Fruit fly (Drosophila melanogaster) whole organism, embryonic: Measurements from ENCODE around the gene CG31650.

ENCODE experiments used
- Antp ChIP-seq: fragments of 200-800 bp; sonication (Bioruptor generic); optimal IDR thresholded peaks from 3 replicates; lab custom pipeline; 2016; ENCODE audit warnings: missing biosample characterization, missing genetic modification characterization
- Asciz ChIP-seq: fragments of 200-800 bp; sonication (Bioruptor generic); optimal IDR thresholded peaks from 2 replicates; lab custom pipeline; 2017; ENCODE audit warnings: missing biosample characterization, mild to moderate bottlenecking, missing genetic modification characterization, missing genetic modification reagents
- BEAF-32 ChIP-seq: fragments of 200-800 bp; sonication (Bioruptor generic); optimal IDR thresholded peaks from 3 replicates; lab custom pipeline; 2017; ENCODE audit warnings: missing biosample characterization, missing genetic modification characterization, mild to moderate bottlenecking, moderate library complexity, missing genetic modification reagents
- Bgb ChIP-seq: fragments of 200-800 bp; sonication (Bioruptor generic); IDR thresholded peaks from 2 replicates; pipeline ENCODE4 v1.3.6; 2022; ENCODE audit warnings: missing biosample characterization, missing genetic modification characterization; ENCODE audit not compliant: partially characterized antibody
- CG10209 ChIP-seq: fragments of 200-800 bp; sonication (Bioruptor generic); optimal IDR thresholded peaks from 3 replicates; lab custom pipeline; 2017; ENCODE audit warnings: missing biosample characterization, mild to moderate bottlenecking, missing genetic modification characterization, missing genetic modification reagents
- CG10462 ChIP-seq: fragments of 200-800 bp; sonication (Bioruptor generic); optimal IDR thresholded peaks from 2 replicates; lab custom pipeline; 2016; ENCODE audit warnings: missing biosample characterization, missing genetic modification characterization
- CG12942 ChIP-seq: fragments of 200-800 bp; sonication (Bioruptor generic); optimal IDR thresholded peaks from 3 replicates; lab custom pipeline; 2016; ENCODE audit warnings: missing biosample characterization, missing genetic modification characterization
- CG14014 ChIP-seq: fragments of 200-800 bp; sonication (Bioruptor generic); IDR thresholded peaks from 2 replicates; pipeline ENCODE4 v1.3.6; 2022; ENCODE audit warnings: missing biosample characterization, missing genetic modification characterization
- CG1647 ChIP-seq: fragments of 200-800 bp; sonication (Bioruptor generic); optimal IDR thresholded peaks from 3 replicates; lab custom pipeline; 2016; ENCODE audit warnings: missing biosample characterization, missing genetic modification characterization
- CG17612 ChIP-seq: fragments of 200-800 bp; sonication (Bioruptor generic); IDR thresholded peaks from 2 replicates; pipeline ENCODE4 v1.3.6; 2022; ENCODE audit warnings: missing biosample characterization, missing genetic modification characterization
- CG18011 ChIP-seq: fragments of 200-800 bp; sonication (Bioruptor generic); optimal IDR thresholded peaks from 2 replicates; lab custom pipeline; 2017; ENCODE audit warnings: missing biosample characterization, missing genetic modification characterization, mild to moderate bottlenecking, moderate library complexity, missing genotype
- CG3281 ChIP-seq: fragments of 200-800 bp; sonication (Bioruptor generic); optimal IDR thresholded peaks from 3 replicates; lab custom pipeline; 2017; ENCODE audit warnings: missing biosample characterization, mild to moderate bottlenecking, missing genetic modification characterization
- CG34422 ChIP-seq: fragments of 200-800 bp; sonication (Bioruptor generic); IDR thresholded peaks from 3 replicates; pipeline ENCODE4 v1.3.6; 2022; ENCODE audit warnings: missing biosample characterization, missing genetic modification characterization
- CG3847 ChIP-seq: fragments of 200-800 bp; sonication (Bioruptor generic); IDR thresholded peaks from 2 replicates; pipeline ENCODE4 v1.3.6; 2022; ENCODE audit warnings: missing biosample characterization, missing genetic modification characterization
- CG4404 ChIP-seq: fragments of 200-800 bp; sonication (Bioruptor generic); IDR thresholded peaks from 2 replicates; pipeline ENCODE4 v1.3.6; 2022; ENCODE audit warnings: missing biosample characterization, missing genetic modification characterization
- CG4707 ChIP-seq: fragments of 200-800 bp; sonication (Bioruptor generic); optimal IDR thresholded peaks from 2 replicates; lab custom pipeline; 2018; ENCODE audit warnings: missing biosample characterization, mild to moderate bottlenecking, missing genetic modification characterization, moderate library complexity
- CG6254 ChIP-seq: fragments of 200-800 bp; sonication (Bioruptor generic); optimal IDR thresholded peaks from 3 replicates; lab custom pipeline; 2017; ENCODE audit warnings: mild to moderate bottlenecking, missing biosample characterization, missing genetic modification reagents, missing genetic modification characterization
- CG8359 ChIP-seq: fragments of 200-800 bp; sonication (Bioruptor generic); optimal IDR thresholded peaks from 2 replicates; lab custom pipeline; 2017; ENCODE audit warnings: missing biosample characterization, mild to moderate bottlenecking, missing genetic modification characterization, borderline replicate concordance
- CG8478 ChIP-seq: fragments of >200 bp; optimal IDR thresholded peaks from 2 replicates; lab custom pipeline; 2018
- CG9437 ChIP-seq: fragments of 200-800 bp; sonication (Bioruptor generic); optimal IDR thresholded peaks from 2 replicates; lab custom pipeline; 2018; ENCODE audit warnings: missing biosample characterization, mild to moderate bottlenecking, missing genetic modification characterization
- CoRest ChIP-seq: fragments of 200-800 bp; sonication (Bioruptor generic); optimal IDR thresholded peaks from 3 replicates; lab custom pipeline; 2018; ENCODE audit warnings: missing biosample characterization, mild to moderate bottlenecking, missing genetic modification characterization, moderate library complexity
- Dfd ChIP-seq, 2 experiments: fragments of >200 bp; optimal IDR thresholded peaks; 2 replicates each; lab custom pipeline; 2017; ENCODE audit warnings: missing biosample characterization in 2 of 2, missing genetic modification characterization in 2 of 2
- Lhr ChIP-seq: fragments of 200-800 bp; sonication (Bioruptor generic); optimal IDR thresholded peaks from 3 replicates; lab custom pipeline; 2017; ENCODE audit warnings: mild to moderate bottlenecking, missing biosample characterization, missing genetic modification reagents, missing genetic modification characterization
- NfI ChIP-seq: fragments of 200-800 bp; sonication (Bioruptor generic); optimal IDR thresholded peaks from 3 replicates; lab custom pipeline; 2018; ENCODE audit warnings: missing biosample characterization, mild to moderate bottlenecking, missing genetic modification characterization, moderate library complexity
- Oli ChIP-seq: fragments of 200-800 bp; sonication (Bioruptor generic); optimal IDR thresholded peaks from 2 replicates; lab custom pipeline; 2018; ENCODE audit warnings: missing biosample characterization, mild to moderate bottlenecking, missing genetic modification characterization, moderate library complexity
- Tbp ChIP-seq: fragments of >200 bp; optimal IDR thresholded peaks from 2 replicates; lab custom pipeline; 2018; ENCODE audit warnings: missing biosample characterization, missing genetic modification characterization
- ab ChIP-seq: fragments of 200-800 bp; sonication (Bioruptor generic); optimal IDR thresholded peaks from 2 replicates; lab custom pipeline; 2016; ENCODE audit warnings: missing biosample characterization, missing genetic modification characterization
- bbx ChIP-seq: fragments of 200-800 bp; sonication (Bioruptor generic); IDR thresholded peaks from 2 replicates; pipeline ENCODE4 v1.3.6; 2022; ENCODE audit warnings: missing biosample characterization, missing genetic modification characterization; ENCODE audit not compliant: partially characterized antibody
- bigmax ChIP-seq: fragments of 200-800 bp; sonication (Bioruptor generic); optimal IDR thresholded peaks from 2 replicates; lab custom pipeline; 2018; ENCODE audit warnings: missing biosample characterization, mild to moderate bottlenecking, missing genetic modification characterization
- cas ChIP-seq: fragments of 200-800 bp; sonication (Bioruptor generic); IDR thresholded peaks from 2 replicates; pipeline ENCODE4 v1.3.6; 2022; ENCODE audit warnings: missing biosample characterization, missing genetic modification characterization
- chm ChIP-seq: fragments of 200-800 bp; sonication (Bioruptor generic); IDR thresholded peaks from 2 replicates; pipeline ENCODE4 v1.3.6; 2022; ENCODE audit warnings: missing biosample characterization, missing genetic modification characterization
- corto ChIP-seq: fragments of 200-800 bp; sonication (Bioruptor generic); optimal IDR thresholded peaks from 2 replicates; lab custom pipeline; 2016; ENCODE audit warnings: missing biosample characterization, mild to moderate bottlenecking, missing genetic modification characterization, moderate library complexity
- danr ChIP-seq: fragments of 200-800 bp; sonication (Bioruptor generic); IDR thresholded peaks from 2 replicates; pipeline ENCODE4 v1.3.6; 2022; ENCODE audit warnings: missing biosample characterization, missing genetic modification characterization
- dmrt11E ChIP-seq: fragments of 200-800 bp; sonication (Bioruptor generic); optimal IDR thresholded peaks from 3 replicates; lab custom pipeline; 2018; ENCODE audit warnings: missing biosample characterization, mild to moderate bottlenecking, missing genetic modification characterization, moderate library complexity
- ftz-f1 ChIP-seq: fragments of 200-800 bp; sonication (Bioruptor generic); optimal IDR thresholded peaks from 2 replicates; lab custom pipeline; 2016; ENCODE audit warnings: missing biosample characterization, missing genetic modification characterization
- gem ChIP-seq: fragments of 200-800 bp; sonication (Bioruptor generic); optimal IDR thresholded peaks from 2 replicates; lab custom pipeline; 2019; ENCODE audit warnings: missing biosample characterization, mild to moderate bottlenecking, missing genetic modification characterization, moderate library complexity
- gfzf ChIP-seq: fragments of 200-800 bp; sonication (Bioruptor generic); optimal IDR thresholded peaks from 2 replicates; lab custom pipeline; 2016; ENCODE audit warnings: missing biosample characterization, mild to moderate bottlenecking, missing genetic modification characterization, moderate library complexity
- nmo ChIP-seq: fragments of 200-800 bp; sonication (Bioruptor generic); optimal IDR thresholded peaks from 2 replicates; lab custom pipeline; 2018; ENCODE audit warnings: missing biosample characterization, mild to moderate bottlenecking, missing genetic modification characterization, moderate library complexity
- oc ChIP-seq: fragments of 200-800 bp; sonication (Bioruptor generic); optimal IDR thresholded peaks from 2 replicates; lab custom pipeline; 2018; ENCODE audit warnings: missing biosample characterization, mild to moderate bottlenecking, missing genetic modification characterization, moderate library complexity
- otp ChIP-seq: fragments of 200-800 bp; sonication (Bioruptor generic); IDR thresholded peaks from 3 replicates; pipeline ENCODE4, ENCODE4 v1.3.6; 2022; ENCODE audit warnings: missing biosample characterization, missing genetic modification characterization
- pan ChIP-seq, 4 experiments: fragments of >200 bp in 3 of 4; fragments of 200-800 bp in 1 of 4; sonication (Bioruptor generic) in 1 of 4; optimal IDR thresholded peaks in 3 of 4; IDR thresholded peaks in 1 of 4; 2 replicates each; pipeline versions ENCODE4 v1.3.6 to Lab custom; 2017 to 2022; ENCODE audit warnings: missing biosample characterization in 2 of 4, missing genetic modification characterization in 2 of 4, mixed read lengths in 1 of 4
- psq ChIP-seq: fragments of 200-800 bp; sonication (Bioruptor generic); optimal IDR thresholded peaks from 2 replicates; lab custom pipeline; 2017; ENCODE audit warnings: missing biosample characterization, missing genetic modification characterization
- pzg ChIP-seq: fragments of 200-800 bp; sonication (Bioruptor generic); optimal IDR thresholded peaks from 3 replicates; lab custom pipeline; 2018; ENCODE audit warnings: missing biosample characterization, mild to moderate bottlenecking, missing genetic modification characterization, moderate library complexity
- sd ChIP-seq: fragments of 200-800 bp; sonication (Bioruptor generic); optimal IDR thresholded peaks from 3 replicates; lab custom pipeline; 2018; ENCODE audit warnings: missing biosample characterization, mild to moderate bottlenecking, missing genetic modification characterization, moderate library complexity
- seq ChIP-seq: fragments of 200-800 bp; sonication (Bioruptor generic); IDR thresholded peaks from 2 replicates; pipeline ENCODE4 v1.3.6; 2022; ENCODE audit warnings: missing biosample characterization, missing genetic modification characterization
- sisA ChIP-seq: fragments of 200-800 bp; sonication (Bioruptor generic); IDR thresholded peaks from 2 replicates; pipeline ENCODE4 v1.3.6; 2022; ENCODE audit warnings: missing biosample characterization, missing genetic modification characterization
- sob ChIP-seq: fragments of 200-800 bp; sonication (Bioruptor generic); IDR thresholded peaks from 2 replicates; pipeline ENCODE4 v1.3.6; 2022; ENCODE audit warnings: missing biosample characterization, missing genetic modification characterization
- tio ChIP-seq: fragments of 200-800 bp; sonication (Bioruptor generic); optimal IDR thresholded peaks from 2 replicates; lab custom pipeline; 2017; ENCODE audit warnings: missing biosample characterization, missing genetic modification characterization, inconsistent platforms
- zfh2 ChIP-seq: fragments of 200-800 bp; sonication (Bioruptor generic); optimal IDR thresholded peaks from 2 replicates; lab custom pipeline; 2016; ENCODE audit warnings: missing biosample characterization, missing genetic modification characterization

Gene CG31650

DNA sequence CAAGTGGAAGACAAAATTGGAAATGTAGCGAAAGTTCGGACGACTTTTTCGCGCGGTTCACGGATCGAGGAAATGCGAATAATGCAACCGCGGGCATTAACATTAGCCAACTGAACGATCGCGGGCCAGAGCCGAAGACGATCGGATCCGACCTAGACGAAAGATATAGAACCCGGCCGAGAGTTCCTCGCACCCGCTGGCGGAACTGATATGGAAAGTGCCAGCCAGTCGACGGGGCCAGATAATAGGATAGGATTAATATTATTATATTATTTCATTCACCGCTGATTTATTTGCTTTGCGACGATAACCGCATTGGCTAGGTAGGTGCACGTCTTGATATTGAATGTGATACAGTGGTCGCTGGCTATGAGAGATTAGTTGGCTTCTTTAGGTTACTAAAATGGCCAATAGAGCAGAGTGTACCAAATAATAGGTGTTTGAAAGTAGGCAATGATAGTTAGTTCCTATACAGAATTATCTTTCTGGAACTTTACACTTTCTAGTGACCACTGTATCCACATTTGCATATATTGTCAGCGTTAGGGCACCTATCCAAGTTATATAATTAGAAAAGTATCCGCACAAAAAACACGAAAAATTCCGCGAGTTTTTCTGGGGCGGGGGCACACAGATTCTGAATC is 45.0 kb downstream of the CG31650 start (continued):
- no peak for TF ChIP-seq Dfd (GFP tag; optimal IDR thresholded peaks at IDR 0.05; lab: Kevin White, UChicago)
- 0 out of 2 replicates have a peak, but pooled peaks have one; percentile 30 for TF ChIP-seq danr
- TF ChIP-seq CG1647 (GFP tag; lab: Kevin White, UChicago): peak; percentile 36
- TF ChIP-seq CG3847 (GFP tag; lab: Robert Waterston, UW): peak; percentile 57; the same call in 1 of the 2 replicates
- peak; percentile 72 for TF ChIP-seq CG10209 (GFP tag; lab: Kevin White, UChicago)
- TF ChIP-seq CG14014 (GFP tag; lab: Robert Waterston, UW): peak; percentile 64
- peak; percentile 44; the same call in 1 of the 2 replicates for TF ChIP-seq seq (GFP tag; lab: Robert Waterston, UW)
- no peak for TF ChIP-seq CG18011 (GFP tag; lab: Kevin White, UChicago)
- no peak for TF ChIP-seq bigmax (GFP tag; lab: Kevin White, UChicago)
- no peak for TF ChIP-seq Bgb (GFP tag; lab: Robert Waterston, UW)
- no peak for TF ChIP-seq sd
- TF ChIP-seq ab: no peak
- peak; percentile 17 for TF ChIP-seq oc
- TF ChIP-seq CG12942 (GFP tag; lab: Kevin White, UChicago): peak; percentile 40
- TF ChIP-seq CoRest (tag; lab: Kevin White, UChicago): peak; percentile 75
- TF ChIP-seq CG9437 (GFP tag; lab: Kevin White, UChicago): no peak
- TF ChIP-seq gem (tag; lab: Kevin White, UChicago): peak; percentile 75
- peak; percentile 40 for TF ChIP-seq corto (GFP tag; lab: Kevin White, UChicago)
- TF ChIP-seq BEAF-32 (GFP tag; lab: Kevin White, UChicago): no peak
- peak; percentile 78 for TF ChIP-seq CG4404 (GFP tag; lab: Robert Waterston, UW)
- peak; percentile 72 for TF ChIP-seq CG3281
- TF ChIP-seq nmo (GFP tag; lab: Kevin White, UChicago): peak; percentile 62
- TF ChIP-seq CG10462 (GFP tag; lab: Kevin White, UChicago): peak; percentile 14
- peak; percentile 74 for TF ChIP-seq Oli (tag; lab: Kevin White, UChicago)
- no peak for TF ChIP-seq pan (optimal IDR thresholded peaks at IDR 0.05; lab: Kevin White, UChicago)
- TF ChIP-seq pan (GFP tag; optimal IDR thresholded peaks at IDR 0.05 in 1 of 2, IDR thresholded peaks at IDR 0.05 in 1 of 2): peak in 1 of 2 experiments; percentile 73
- TF ChIP-seq psq (GFP tag; lab: Kevin White, UChicago): no peak
- peak; percentile 52 for TF ChIP-seq Asciz (GFP tag; lab: Kevin White, UChicago)
- TF ChIP-seq Antp (GFP tag; lab: Kevin White, UChicago): peak; percentile 57
- no peak for TF ChIP-seq CG8478 (lab: Kevin White, UChicago)
- TF ChIP-seq sob: peak; percentile 71
- no peak for TF ChIP-seq Tbp (GFP tag; lab: Kevin White, UChicago)
- peak; percentile 56 for TF ChIP-seq CG4707 (GFP tag; lab: Kevin White, UChicago)
- TF ChIP-seq tio: peak; percentile 51
- TF ChIP-seq chm (GFP tag; lab: Robert Waterston, UW): peak; percentile 60; the same call in 1 of the 2 replicates
- TF ChIP-seq cas (GFP tag; lab: Robert Waterston, UW): no peak
- TF ChIP-seq ftz-f1 (GFP tag; lab: Kevin White, UChicago): no peak
- peak; percentile 78 for TF ChIP-seq sisA (GFP tag; lab: Robert Waterston, UW)
- peak; percentile 66 for TF ChIP-seq dmrt11E (tag; lab: Kevin White, UChicago)
- no peak for TF ChIP-seq gfzf (GFP tag; lab: Kevin White, UChicago)
- peak; percentile 61; the same call in 2 of the 3 replicates for TF ChIP-seq otp
- no peak for TF ChIP-seq bbx (GFP tag; lab: Robert Waterston, UW)
- TF ChIP-seq CG34422 (GFP tag; lab: Robert Waterston, UW): peak; percentile 74; the same call in 2 of the 3 replicates
- peak; percentile 26 for TF ChIP-seq Lhr (GFP tag; lab: Kevin White, UChicago)
- peak; percentile 46 for TF ChIP-seq zfh2
- TF ChIP-seq CG8359: peak; percentile 29
- peak; percentile 67 for TF ChIP-seq NfI (GFP tag; lab: Kevin White, UChicago)
- no peak for TF ChIP-seq pzg (GFP tag; lab: Kevin White, UChicago)
- TF ChIP-seq CG17612 (GFP tag; lab: Robert Waterston, UW): peak; percentile 80
- peak; percentile 34 for TF ChIP-seq CG6254
